Fruit fly (Drosophila melanogaster): ENCODE measurements around the gene Exo84.

Exo84 gene

DNA sequence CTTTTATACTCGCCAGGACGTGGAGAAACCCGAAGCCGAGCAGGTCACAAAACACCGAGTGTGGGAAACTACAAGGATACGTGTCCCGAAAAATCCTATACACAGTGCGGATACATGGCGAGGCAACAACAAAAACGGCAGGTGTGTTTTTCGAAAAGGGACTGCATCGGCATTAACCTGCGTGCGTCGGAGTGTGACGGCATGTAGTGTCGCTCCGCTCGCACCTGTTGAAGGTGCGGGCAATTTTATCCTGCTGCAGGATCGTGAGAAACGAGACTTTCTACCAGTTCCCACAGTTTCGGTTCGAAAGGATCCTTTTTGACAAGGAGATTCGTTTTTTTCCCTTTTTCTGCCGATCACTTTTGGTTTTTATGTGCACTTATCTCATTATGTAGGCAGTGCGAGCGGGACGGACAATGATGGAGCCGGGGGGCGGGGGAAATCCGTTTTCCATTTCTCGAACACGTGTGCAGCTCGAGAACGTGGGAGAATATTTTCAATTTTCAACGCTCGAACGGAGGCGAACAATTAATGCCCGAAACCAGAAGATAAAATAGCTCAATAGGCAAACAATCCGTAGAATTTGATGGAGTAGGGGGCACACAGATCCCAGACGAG is 27.4 kb downstream of the Exo84 start (continued):
- TF ChIP-seq CoRest (tag; optimal IDR thresholded peaks at IDR 0.05) (no peak), wor (GFP tag; IDR thresholded peaks at IDR 0.05) (no peak), Hey (tag; optimal IDR thresholded peaks at IDR 0.05) (no peak), dati (GFP tag; IDR thresholded peaks at IDR 0.05) (no peak), CG16815 (GFP tag; optimal IDR thresholded peaks at IDR 0.05) (no peak), CG14710 (tag; optimal IDR thresholded peaks at IDR 0.05) (no peak), zen (tag; optimal IDR thresholded peaks at IDR 0.05) (peak; percentile 32), CG31441 (GFP tag; IDR thresholded peaks at IDR 0.05) (no peak), CG4707 (GFP tag; optimal IDR thresholded peaks at IDR 0.05) (no peak), abd-A (tag; optimal IDR thresholded peaks at IDR 0.05) (no peak), da (GFP tag; optimal IDR thresholded peaks at IDR 0.05) (peak; percentile 54)

DNA sequence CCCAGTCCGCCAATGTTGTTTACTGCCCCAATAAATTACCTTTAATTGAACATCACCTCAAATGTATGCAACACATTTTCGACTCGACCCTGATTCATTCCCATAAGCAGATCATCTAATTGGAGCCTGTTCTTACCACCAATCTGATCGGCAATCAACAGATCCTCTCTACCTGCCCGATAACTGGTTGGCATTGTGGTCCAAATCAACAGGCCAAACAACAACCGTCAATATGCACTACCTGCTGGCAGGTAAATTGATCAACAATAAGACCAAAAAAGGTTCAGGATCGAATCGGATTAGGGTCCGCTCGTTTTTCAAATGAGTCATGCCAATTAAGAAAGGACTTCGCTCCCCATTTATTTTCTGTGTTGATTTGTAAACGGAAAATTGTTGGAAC is 28.8 kb downstream of the Exo84 start:
- TF ChIP-seq insv (GFP tag; optimal IDR thresholded peaks at IDR 0.05) (peak in 1 of 2 experiments; percentile 98), vvl (GFP tag; IDR thresholded peaks at IDR 0.05) (no peak), shn (GFP tag; optimal IDR thresholded peaks at IDR 0.05) (no peak), run (tag; optimal IDR thresholded peaks at IDR 0.05) (no peak), esg (GFP tag; conservative IDR thresholded peaks at IDR 0.05) (no peak), tll (GFP tag; optimal IDR thresholded peaks at IDR 0.05) (peak in 1 of 2 experiments; percentile 73), vfl (GFP tag; optimal IDR thresholded peaks at IDR 0.05) (peak; percentile 10), Side (GFP tag; optimal IDR thresholded peaks at IDR 0.05) (no peak), CG17912 (GFP tag; optimal IDR thresholded peaks at IDR 0.05) (no peak), CG33213 (GFP tag; optimal IDR thresholded peaks at IDR 0.05) (no peak), pros (GFP tag; optimal IDR thresholded peaks at IDR 0.05) (peak; percentile 43), CG8359 (GFP tag; optimal IDR thresholded peaks at IDR 0.05; ENCODE audit: borderline replicate concordance) (no peak), gt (GFP tag; IDR thresholded peaks at IDR 0.05) (no peak), sqz (GFP tag; optimal IDR thresholded peaks at IDR 0.05) (peak; percentile 39), Elba2 (GFP tag; optimal IDR thresholded peaks at IDR 0.05) (peak; percentile 80), CG15696 (tag; optimal IDR thresholded peaks at IDR 0.05) (peak; percentile 38), cad (GFP tag; optimal IDR thresholded peaks at IDR 0.05) (peak; percentile 3), HLHmδ (GFP tag; optimal IDR thresholded peaks at IDR 0.05) (peak; percentile 2), oc (tag; optimal IDR thresholded peaks at IDR 0.05) (peak; percentile 31), chm (GFP tag; IDR thresholded peaks at IDR 0.05) (peak; percentile 35; the same call in 1 of the 2 replicates), pb (GFP tag; optimal IDR thresholded peaks at IDR 0.05) (no peak), gsb-n (tag; optimal IDR thresholded peaks at IDR 0.05) (peak; percentile 65), CG14860 (GFP tag; IDR thresholded peaks at IDR 0.05; ENCODE audit: partially characterized antibody) (no peak), zen (tag; optimal IDR thresholded peaks at IDR 0.05) (peak; percentile 78), sens (GFP tag) (peak; percentile 82), kni (GFP tag; optimal IDR thresholded peaks at IDR 0.05) (peak; percentile 92)

DNA sequence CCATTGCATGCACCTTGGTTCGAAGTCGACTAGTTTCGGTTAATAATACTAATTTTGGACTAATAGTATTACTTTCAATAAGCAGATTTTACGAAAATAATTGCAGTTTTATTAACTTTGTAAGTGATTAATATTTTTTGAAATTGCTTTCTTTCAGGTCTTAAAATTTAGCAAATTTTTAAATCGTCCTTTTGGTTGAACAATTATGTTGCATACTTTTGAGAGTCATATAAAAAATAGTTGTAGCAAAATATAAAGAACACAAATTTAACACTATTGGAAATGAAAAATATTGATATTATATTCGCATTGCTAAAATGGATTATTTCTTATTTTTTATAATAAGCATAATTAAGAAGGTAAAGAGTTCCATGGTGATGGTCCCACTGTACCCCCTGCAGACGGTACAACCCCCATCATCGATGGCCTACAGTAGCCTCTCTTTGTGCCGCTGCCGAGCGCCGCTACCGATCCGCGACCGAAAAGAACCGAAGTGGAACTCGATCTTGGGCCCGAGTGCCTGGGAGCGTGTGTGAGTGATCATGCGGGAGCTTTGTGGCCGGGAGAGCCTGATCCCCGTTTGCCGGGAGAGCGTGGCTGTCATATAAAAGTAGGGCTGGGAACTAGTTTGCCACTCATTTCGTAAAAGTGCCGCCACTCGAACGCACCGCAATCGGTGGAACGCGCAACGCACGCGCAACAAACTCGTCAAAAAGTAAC is 30.7 kb downstream of the Exo84 start:
- TF ChIP-seq chn (GFP tag; optimal IDR thresholded peaks at IDR 0.05), result peak; percentile 70
- TF ChIP-seq CG8089 (GFP tag; optimal IDR thresholded peaks at IDR 0.05), result peak; percentile 58
- TF ChIP-seq seq (GFP tag; IDR thresholded peaks at IDR 0.05), result peak; percentile 80
- TF ChIP-seq Sox100B (GFP tag; optimal IDR thresholded peaks at IDR 0.05), result peak; percentile 99
- peak; percentile 88 for TF ChIP-seq CG8359 (GFP tag; optimal IDR thresholded peaks at IDR 0.05; ENCODE audit: borderline replicate concordance)
- 0 out of 2 replicates have a peak, but pooled peaks have one; percentile 46 for TF ChIP-seq toy (GFP tag; IDR thresholded peaks at IDR 0.05)
- TF ChIP-seq al (GFP tag; IDR thresholded peaks at IDR 0.05), result peak; percentile 82
- TF ChIP-seq CG12391 (tag; optimal IDR thresholded peaks at IDR 0.05), result peak; percentile 98
- TF ChIP-seq crol (GFP tag; IDR thresholded peaks at IDR 0.05), result peak; percentile 54
- TF ChIP-seq CG10565 (GFP tag; optimal IDR thresholded peaks at IDR 0.05), result peak; percentile 53
- peak; percentile 99 for TF ChIP-seq sug (tag; optimal IDR thresholded peaks at IDR 0.05)
- TF ChIP-seq CG3163 (GFP tag; optimal IDR thresholded peaks at IDR 0.05), result peak; percentile 32
- TF ChIP-seq CG8924 (tag; optimal IDR thresholded peaks at IDR 0.05), result peak; percentile 96

Measured in whole organism, embryonic.